Fruit fly (Drosophila melanogaster) whole organism: ENCODE data around the gene cnir.

Experiments used
- CG8478 ChIP-seq: fragments of >200 bp; optimal IDR thresholded peaks from 2 replicates; lab custom pipeline; 2018; ENCODE audit warnings: inconsistent platforms
- psq ChIP-seq: fragments of >200 bp; optimal IDR thresholded peaks from 2 replicates; lab custom pipeline; 2017

dm6 chr2L:3034969-3035368, 4.6 kb downstream of the cnir start, which contains the start of gene CG17258:
- TF ChIP-seq CG8478 (lab: Kevin White, UChicago) (no peak), psq (lab: Kevin White, UChicago) (no peak)
